Worm (Caenorhabditis elegans) whole organism, young adult: ENCODE measurements around the gene Y38A10A.7.

Experiments
- B0336.3 ChIP-seq: fragments of 200-800 bp; sonication (Bioruptor generic); IDR thresholded peaks from 2 replicates; pipeline ENCODE4 v1.3.6; 2022; ENCODE audit warnings: missing genetic modification characterization, missing compliant biosample characterization
- D2030.7 ChIP-seq: fragments of 200-800 bp; sonication (Bioruptor generic); IDR thresholded peaks from 2 replicates; pipeline ENCODE4 v1.3.6; 2022; ENCODE audit warnings: missing genetic modification reagents, missing genetic modification characterization, missing compliant biosample characterization
- F52B5.7 ChIP-seq: sonication (generic microtip); optimal IDR thresholded peaks from 2 replicates; lab custom pipeline; 2016; ENCODE audit warnings: mild to moderate bottlenecking, missing genetic modification characterization, missing compliant biosample characterization
- K12H6.12 ChIP-seq: fragments of 200-800 bp; sonication (Bioruptor generic); optimal IDR thresholded peaks from 2 replicates; lab custom pipeline; 2018; ENCODE audit warnings: mild to moderate bottlenecking, missing genetic modification characterization, missing compliant biosample characterization
- T26A5.8 ChIP-seq: sonication (generic microtip); optimal IDR thresholded peaks from 2 replicates; lab custom pipeline; 2016; ENCODE audit warnings: missing genetic modification characterization, missing compliant biosample characterization
- Y56A3A.18 ChIP-seq: fragments of 200-800 bp; sonication (Bioruptor generic); IDR thresholded peaks from 2 replicates; pipeline ENCODE4 v1.3.6; 2022; ENCODE audit warnings: missing genetic modification reagents, missing genetic modification characterization, missing compliant biosample characterization
- Y95B8A.8 ChIP-seq: fragments of 200-800 bp; sonication (Bioruptor generic); IDR thresholded peaks from 2 replicates; pipeline ENCODE4 v1.3.6; 2022; ENCODE audit warnings: missing genetic modification reagents, missing genetic modification characterization, missing compliant biosample characterization
- ZK185.1 ChIP-seq: sonication (generic microtip); optimal IDR thresholded peaks from 2 replicates; lab custom pipeline; 2016; ENCODE audit warnings: mild to moderate bottlenecking, missing genetic modification characterization, missing compliant biosample characterization; ENCODE audit not compliant: poor library complexity, severe bottlenecking
- ama-1 ChIP-seq, 3 experiments: fragments of 150-350 bp in 1 of 3; sonication (generic microtip) in 2 of 3; optimal IDR thresholded peaks; 2 replicates each; lab custom pipeline; 2014 to 2018; ENCODE audit warnings: missing biosample characterization in 2 of 3, missing genetic modification characterization in 2 of 3, missing genetic modification reagents in 2 of 3
- attf-5 ChIP-seq: fragments of 200-800 bp; sonication (Bioruptor generic); optimal IDR thresholded peaks from 2 replicates; lab custom pipeline; 2018; ENCODE audit warnings: mild to moderate bottlenecking, missing genetic modification characterization, missing compliant biosample characterization
- cebp-2 ChIP-seq: fragments of 200-800 bp; sonication (Bioruptor generic); IDR thresholded peaks from 2 replicates; pipeline ENCODE4 v1.3.6; 2022; ENCODE audit warnings: missing genetic modification characterization, missing compliant biosample characterization
- egl-18 ChIP-seq: fragments of 200-800 bp; sonication (Bioruptor generic); IDR thresholded peaks from 2 replicates; pipeline ENCODE4 v1.3.6; 2022; ENCODE audit warnings: missing genetic modification reagents, missing genetic modification characterization, missing compliant biosample characterization
- fkh-3 ChIP-seq: sonication (generic microtip); optimal IDR thresholded peaks from 2 replicates; lab custom pipeline; 2016; ENCODE audit warnings: mild to moderate bottlenecking, missing genetic modification characterization, missing compliant biosample characterization
- gei-17 ChIP-seq: fragments of 200-800 bp; sonication (Bioruptor generic); optimal IDR thresholded peaks from 2 replicates; lab custom pipeline; 2018; ENCODE audit warnings: mild to moderate bottlenecking, missing genetic modification characterization, missing compliant biosample characterization
- hlh-26 ChIP-seq: fragments of 200-800 bp; sonication (Bioruptor generic); conservative IDR thresholded peaks from 2 replicates; pipeline ENCODE4 v1.3.6; 2022; ENCODE audit warnings: missing genetic modification reagents, missing genetic modification characterization, missing compliant biosample characterization
- hmg-20 ChIP-seq: fragments of 200-800 bp; sonication (Bioruptor generic); IDR thresholded peaks from 2 replicates; pipeline ENCODE4 v1.3.6; 2022; ENCODE audit warnings: missing genetic modification reagents, missing genetic modification characterization, missing compliant biosample characterization
- lsl-1 ChIP-seq: fragments of 200-800 bp; sonication (Bioruptor generic); optimal IDR thresholded peaks from 2 replicates; lab custom pipeline; 2018; ENCODE audit warnings: mild to moderate bottlenecking, missing genetic modification characterization, moderate library complexity, missing compliant biosample characterization
- madf-10 ChIP-seq: sonication (generic microtip); optimal IDR thresholded peaks from 2 replicates; lab custom pipeline; 2016; ENCODE audit warnings: mild to moderate bottlenecking, missing genetic modification characterization, missing compliant biosample characterization
- madf-6 ChIP-seq: fragments of 200-800 bp; sonication (Bioruptor generic); IDR thresholded peaks from 2 replicates; pipeline ENCODE4 v1.3.6; 2022; ENCODE audit warnings: missing genetic modification reagents, missing genetic modification characterization, missing compliant biosample characterization
- mes-4 ChIP-seq: sonication (generic microtip); optimal IDR thresholded peaks from 2 replicates; lab custom pipeline; 2016; ENCODE audit warnings: missing genotype, missing genetic modification characterization, missing compliant biosample characterization
- nfya-2 ChIP-seq: fragments of 200-800 bp; sonication (Bioruptor generic); IDR thresholded peaks from 2 replicates; pipeline ENCODE4 v1.3.6; 2022; ENCODE audit warnings: missing genetic modification reagents, missing genetic modification characterization, missing compliant biosample characterization
- nhr-120 ChIP-seq: fragments of 200-800 bp; sonication (Bioruptor generic); IDR thresholded peaks from 2 replicates; pipeline ENCODE4 v1.3.6; 2022; ENCODE audit warnings: missing genetic modification characterization, missing compliant biosample characterization
- unc-130 ChIP-seq: sonication (generic microtip); optimal IDR thresholded peaks from 2 replicates; lab custom pipeline; 2016; ENCODE audit warnings: missing genetic modification reagents, missing genetic modification characterization, missing compliant biosample characterization
- unc-62 ChIP-seq: fragments of 150-350 bp; optimal IDR thresholded peaks from 2 replicates; lab custom pipeline; 2014; ENCODE audit warnings: missing biosample characterization, missing genetic modification reagents, missing genetic modification characterization
- ztf-22 ChIP-seq: fragments of 200-800 bp; sonication (Bioruptor generic); optimal IDR thresholded peaks from 2 replicates; lab custom pipeline; 2018; ENCODE audit warnings: mild to moderate bottlenecking, missing genetic modification characterization, moderate library complexity, missing compliant biosample characterization
- ztf-25 ChIP-seq: fragments of 200-800 bp; sonication (Bioruptor generic); IDR thresholded peaks from 2 replicates; pipeline ENCODE4 v1.3.6; 2022; ENCODE audit warnings: missing genetic modification reagents, missing genetic modification characterization, missing compliant biosample characterization

Gene Y38A10A.7

DNA sequence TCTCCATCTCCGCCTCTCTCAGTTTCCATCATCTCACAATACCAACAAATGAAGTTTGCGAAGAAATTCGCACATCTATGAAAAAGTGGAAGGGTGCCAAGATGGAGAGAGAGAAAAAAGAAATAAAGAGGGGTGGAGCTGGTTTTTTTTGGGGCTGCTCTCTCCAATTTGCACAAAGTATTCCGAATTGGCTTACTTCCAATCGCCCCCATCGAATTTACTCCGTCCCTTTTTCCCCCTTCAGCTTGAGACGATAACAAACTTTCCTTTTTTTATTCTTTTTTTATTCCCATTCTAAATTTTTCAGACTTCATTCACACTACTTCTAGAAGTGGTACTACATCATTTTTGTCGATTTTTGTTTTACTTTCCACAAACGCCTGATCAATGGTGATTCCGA is 35.1 kb downstream of the Y38A10A.7 start, which contains the start of gene exp-2:
TSS of gene exp-2 (plus strand) at position 301 of the 400 bp plus-strand sequence.
- TF ChIP-seq Y95B8A.8 (GFP tag; lab: Robert Waterston, UW) (no peak), lsl-1 (GFP tag; lab: Kevin White, UChicago) (no peak), mes-4 (tag; lab: Kevin White, UChicago) (no peak), madf-6 (GFP tag; lab: Robert Waterston, UW) (no peak), nfya-2 (no peak), ZK185.1 (no peak), madf-10 (tag; lab: Kevin White, UChicago) (no peak), ztf-22 (no peak), D2030.7 (no peak), unc-130 (GFP tag; lab: Kevin White, UChicago) (no peak), gei-17 (no peak), F52B5.7 (tag; lab: Kevin White, UChicago) (no peak), T26A5.8 (no peak), hmg-20 (no peak), hlh-26 (no peak)

DNA sequence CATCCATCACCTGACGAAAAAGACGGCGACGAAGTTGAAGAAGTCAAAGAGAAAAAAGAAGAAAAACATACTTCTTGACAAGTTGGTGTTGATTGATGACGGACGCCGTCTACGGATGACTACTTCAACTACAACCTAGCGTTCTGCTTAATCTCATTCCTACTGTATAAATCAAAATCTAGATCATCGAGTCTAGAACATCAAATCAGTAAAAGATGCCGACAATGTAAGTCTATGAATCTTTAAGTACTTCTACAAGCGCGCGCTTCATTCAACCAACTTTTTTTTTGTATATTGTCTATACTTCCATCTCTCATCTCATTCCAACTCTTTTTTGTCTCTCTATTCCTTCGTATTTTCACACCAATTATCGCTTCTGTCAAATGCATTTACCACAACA is 39.4 kb downstream of the Y38A10A.7 start:
- TF ChIP-seq fkh-3 (tag; lab: Kevin White, UChicago) (no peak), K12H6.12 (tag; lab: Kevin White, UChicago) (no peak), attf-5 (GFP tag; lab: Kevin White, UChicago) (no peak), cebp-2 (GFP tag; lab: Robert Waterston, UW) (0 out of 2 replicates have a peak, but pooled peaks have one; percentile 46), Y56A3A.18 (no peak), ama-1 (optimal IDR thresholded peaks at IDR 0.05; lab: Kevin White, UChicago) (no peak), ama-1 (GFP tag; optimal IDR thresholded peaks at IDR 0.05; lab: Kevin White, UChicago) (no peak), Y95B8A.8 (GFP tag; lab: Robert Waterston, UW) (no peak)

DNA sequence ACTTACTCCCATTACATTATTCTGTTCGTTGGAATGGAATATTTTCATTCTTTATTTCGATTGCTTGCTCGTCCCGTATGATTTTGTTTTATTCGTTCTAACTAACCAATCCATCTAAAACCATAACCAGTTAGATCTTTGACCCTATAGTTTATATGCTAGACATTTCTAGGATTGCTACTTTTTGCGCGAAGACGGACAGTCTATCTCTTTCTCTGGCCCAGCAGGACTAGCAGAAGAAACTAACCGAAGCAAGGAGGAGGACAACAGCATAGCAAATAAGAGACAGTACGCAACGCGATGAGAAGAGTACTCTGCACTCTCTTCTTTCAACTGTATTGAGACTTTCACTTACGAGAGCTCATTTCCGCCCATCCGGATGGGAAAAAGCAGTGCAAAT is 42.2 kb downstream of the Y38A10A.7 start:
- TF ChIP-seq egl-18 (GFP tag; lab: Robert Waterston, UW), result no peak
- no peak for TF ChIP-seq unc-62 (GFP tag; lab: Kevin White, UChicago)
- TF ChIP-seq B0336.3 (GFP tag; lab: Robert Waterston, UW), result no peak
- TF ChIP-seq nhr-120, result no peak
- TF ChIP-seq ztf-25 (GFP tag; lab: Robert Waterston, UW), result no peak
- no peak for TF ChIP-seq D2030.7
- TF ChIP-seq attf-5 (GFP tag; lab: Kevin White, UChicago), result no peak
